Worm (Caenorhabditis elegans) whole organism, young adult: ENCODE measurements around the gene C53B7.6.

Source experiments
- D2030.7 ChIP-seq: fragments of 200-800 bp; sonication (Bioruptor generic); IDR thresholded peaks from 2 replicates; pipeline ENCODE4 v1.3.6; 2022; ENCODE audit warnings: missing genetic modification reagents, missing genetic modification characterization, missing compliant biosample characterization
- F52B5.7 ChIP-seq: sonication (generic microtip); optimal IDR thresholded peaks from 2 replicates; lab custom pipeline; 2016; ENCODE audit warnings: mild to moderate bottlenecking, missing genetic modification characterization, missing compliant biosample characterization
- Y53G8AR.9 ChIP-seq: fragments of 200-800 bp; sonication (Bioruptor generic); conservative IDR thresholded peaks from 2 replicates; pipeline ENCODE4 v1.3.6; 2022; ENCODE audit warnings: missing genetic modification reagents, missing genetic modification characterization, missing compliant biosample characterization
- Y56A3A.18 ChIP-seq: fragments of 200-800 bp; sonication (Bioruptor generic); IDR thresholded peaks from 2 replicates; pipeline ENCODE4 v1.3.6; 2022; ENCODE audit warnings: missing genetic modification reagents, missing genetic modification characterization, missing compliant biosample characterization
- ama-1 ChIP-seq, 3 experiments: fragments of 150-350 bp in 1 of 3; sonication (generic microtip) in 2 of 3; optimal IDR thresholded peaks; 2 replicates each; lab custom pipeline; 2014 to 2018; ENCODE audit warnings: missing biosample characterization in 2 of 3, missing genetic modification characterization in 2 of 3, missing genetic modification reagents in 2 of 3
- aptf-2 ChIP-seq: fragments of 200-800 bp; sonication (Bioruptor generic); conservative IDR thresholded peaks from 2 replicates; pipeline ENCODE4 v1.3.6; 2022; ENCODE audit warnings: missing genetic modification reagents, missing genetic modification characterization, missing compliant biosample characterization
- athp-1 ChIP-seq: sonication (generic microtip); optimal IDR thresholded peaks from 2 replicates; lab custom pipeline; 2017; ENCODE audit warnings: mild to moderate bottlenecking, missing genetic modification characterization, missing compliant biosample characterization
- attf-3 ChIP-seq: fragments of 200-800 bp; sonication (Bioruptor generic); conservative IDR thresholded peaks from 2 replicates; pipeline ENCODE4 v1.3.6; 2022; ENCODE audit warnings: missing genetic modification reagents, missing genetic modification characterization, missing compliant biosample characterization
- attf-5 ChIP-seq: fragments of 200-800 bp; sonication (Bioruptor generic); optimal IDR thresholded peaks from 2 replicates; lab custom pipeline; 2018; ENCODE audit warnings: mild to moderate bottlenecking, missing genetic modification characterization, missing compliant biosample characterization
- lsl-1 ChIP-seq: fragments of 200-800 bp; sonication (Bioruptor generic); optimal IDR thresholded peaks from 2 replicates; lab custom pipeline; 2018; ENCODE audit warnings: mild to moderate bottlenecking, missing genetic modification characterization, moderate library complexity, missing compliant biosample characterization
- nfya-1 ChIP-seq: sonication (generic microtip); optimal IDR thresholded peaks from 2 replicates; lab custom pipeline; 2017; ENCODE audit warnings: antibody characterized with exemption, missing compliant biosample characterization, missing genetic modification characterization, borderline replicate concordance; ENCODE audit not compliant: insufficient read depth

- no peak for TF ChIP-seq ama-1 (optimal IDR thresholded peaks at IDR 0.05; lab: Kevin White, UChicago)
- TF ChIP-seq ama-1 (GFP tag; optimal IDR thresholded peaks at IDR 0.05; lab: Kevin White, UChicago), result no peak
- no peak for TF ChIP-seq attf-3
- no peak for TF ChIP-seq F52B5.7 (tag; lab: Kevin White, UChicago)
- no peak for TF ChIP-seq athp-1
- no peak for TF ChIP-seq attf-5 (GFP tag; lab: Kevin White, UChicago)
- no peak for TF ChIP-seq Y56A3A.18 (GFP tag; lab: Robert Waterston, UW)
- TF ChIP-seq nfya-1 (tag; lab: Kevin White, UChicago), result no peak
- no peak for TF ChIP-seq Y53G8AR.9
- TF ChIP-seq D2030.7, result no peak
- no peak for TF ChIP-seq aptf-2 (GFP tag; lab: Robert Waterston, UW)
- no peak for TF ChIP-seq lsl-1
Measured at ce11 chrX:6836065-6836527, 32.5 kb downstream of the C53B7.6 start, which contains the start of gene F41B4.3.
